Worm (Caenorhabditis elegans): ENCODE results near the gene C33C12.11.

DNA sequence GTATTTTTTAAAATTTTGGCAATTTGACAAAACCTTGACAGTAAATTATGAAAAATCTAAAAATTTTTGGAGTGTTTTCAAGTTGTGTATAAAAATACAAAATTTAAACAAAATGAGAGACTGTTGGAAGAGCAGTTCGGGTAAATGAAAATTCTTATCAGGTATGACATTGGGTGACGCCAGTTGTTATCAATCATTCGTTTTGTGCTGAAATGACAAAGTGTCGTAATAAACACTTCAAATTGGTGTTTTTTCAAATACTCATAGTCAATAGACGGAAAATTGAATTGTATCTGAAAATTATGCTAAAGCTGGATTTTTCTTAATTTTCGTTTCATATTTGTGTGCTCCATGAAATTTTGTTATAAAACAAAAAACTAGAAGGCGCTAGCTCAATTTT lies 40.9 kb downstream of the C33C12.11 start:
- no peak for TF ChIP-seq B0336.3 (GFP tag; IDR thresholded peaks at IDR 0.05)
- no peak for TF ChIP-seq pbrm-1 (GFP tag; IDR thresholded peaks at IDR 0.05)
- no peak for TF ChIP-seq ceh-40 (GFP tag; IDR thresholded peaks at IDR 0.05)
- TF ChIP-seq mes-4 (tag; optimal IDR thresholded peaks at IDR 0.05): no peak
- no peak for TF ChIP-seq F37B4.10 (GFP tag; IDR thresholded peaks at IDR 0.05)
